Worm (Caenorhabditis elegans): ENCODE results near the gene F07G6.12.

F07G6.12 gene

ce11 chrX:1706538-1706937, 29.5 kb upstream of the F07G6.12 start, which contains the start of gene F07G6.5:
Gene F07G6.5 (minus strand): TSS chrX:1706638.
- no peak for TF ChIP-seq pag-3 (tag; optimal IDR thresholded peaks at IDR 0.05; ENCODE audit: borderline replicate concordance)
- TF ChIP-seq C08G9.2 (tag; optimal IDR thresholded peaks at IDR 0.05): no peak
- TF ChIP-seq pha-2 (tag; optimal IDR thresholded peaks at IDR 0.05): no peak
- TF ChIP-seq fkh-6 (tag; optimal IDR thresholded peaks at IDR 0.05): no peak
- TF ChIP-seq rnt-1 (tag; optimal IDR thresholded peaks at IDR 0.05): no peak
- TF ChIP-seq pha-4 (tag; optimal IDR thresholded peaks at IDR 0.05): no peak
- TF ChIP-seq elt-2 (tag; optimal IDR thresholded peaks at IDR 0.05): no peak
- no peak for TF ChIP-seq eyg-1 (tag; optimal IDR thresholded peaks at IDR 0.05)
- no peak for TF ChIP-seq tbx-7 (tag; optimal IDR thresholded peaks at IDR 0.05)
- no peak for TF ChIP-seq ceh-24 (tag; optimal IDR thresholded peaks at IDR 0.05)
- TF ChIP-seq hlh-30 (tag; optimal IDR thresholded peaks at IDR 0.05; ENCODE audit: insufficient read depth): no peak
- no peak for TF ChIP-seq nhr-232 (tag; optimal IDR thresholded peaks at IDR 0.05)
- no peak for TF ChIP-seq unc-86 (tag; optimal IDR thresholded peaks at IDR 0.05)
- no peak for TF ChIP-seq pros-1 (tag; optimal IDR thresholded peaks at IDR 0.05)
- no peak for TF ChIP-seq K09A11.1 (tag; optimal IDR thresholded peaks at IDR 0.05; ENCODE audit: insufficient read depth)
- no peak for TF ChIP-seq ceh-45 (GFP tag; IDR thresholded peaks at IDR 0.05)
- no peak for TF ChIP-seq hlh-6 (tag; optimal IDR thresholded peaks at IDR 0.05)
- no peak for TF ChIP-seq npax-4 (tag; optimal IDR thresholded peaks at IDR 0.05)
- no peak for TF ChIP-seq madf-2 (tag; optimal IDR thresholded peaks at IDR 0.05)

ce11 chrX:1712538-1712937, 23.5 kb upstream of the F07G6.12 start, which contains the start of gene fbxa-52:
Gene fbxa-52 (minus strand): TSS chrX:1712638.
- TF ChIP-seq pha-4 (tag; optimal IDR thresholded peaks at IDR 0.05) (no peak), pax-1 (tag; optimal IDR thresholded peaks at IDR 0.05) (no peak), pros-1 (tag; optimal IDR thresholded peaks at IDR 0.05) (no peak), lin-11 (tag; optimal IDR thresholded peaks at IDR 0.05) (no peak), ceh-14 (tag; optimal IDR thresholded peaks at IDR 0.05) (no peak), odd-2 (tag; optimal IDR thresholded peaks at IDR 0.05) (no peak), C08G9.2 (tag; optimal IDR thresholded peaks at IDR 0.05) (no peak), ceh-22 (tag; optimal IDR thresholded peaks at IDR 0.05) (no peak), unc-86 (tag; optimal IDR thresholded peaks at IDR 0.05) (no peak)

- TF ChIP-seq ama-1 (optimal IDR thresholded peaks at IDR 0.05) (no peak), ceh-31 (tag; optimal IDR thresholded peaks at IDR 0.05) (no peak), T23F11.4 (GFP tag; optimal IDR thresholded peaks at IDR 0.05) (no peak), F13H6.1 (tag; optimal IDR thresholded peaks at IDR 0.05) (no peak)
Measured at ce11 chrX:1718479-1718878, 17.6 kb upstream of the F07G6.12 start, which contains the start of gene fbxa-53. Gene fbxa-53 (minus strand): TSS chrX:1718579.

- TF ChIP-seq fax-1 (tag; optimal IDR thresholded peaks at IDR 0.05) (no peak), hlh-6 (tag; optimal IDR thresholded peaks at IDR 0.05) (no peak), nhr-11 (tag; optimal IDR thresholded peaks at IDR 0.05) (no peak), lim-6 (tag; optimal IDR thresholded peaks at IDR 0.05) (no peak), tbx-2 (tag; optimal IDR thresholded peaks at IDR 0.05) (no peak), ceh-34 (tag; optimal IDR thresholded peaks at IDR 0.05) (no peak), pha-4 (tag; optimal IDR thresholded peaks at IDR 0.05) (no peak), ceh-14 (tag; optimal IDR thresholded peaks at IDR 0.05) (no peak), tbx-7 (tag; optimal IDR thresholded peaks at IDR 0.05) (no peak), elt-4 (tag; optimal IDR thresholded peaks at IDR 0.05) (no peak), sox-2 (GFP tag; IDR thresholded peaks at IDR 0.05) (no peak), unc-86 (tag; optimal IDR thresholded peaks at IDR 0.05) (no peak)
Measured at ce11 chrX:1720359-1720758, 15.7 kb upstream of the F07G6.12 start, which contains the start of gene F07G6.8. Gene F07G6.8 (minus strand): TSS chrX:1720459.

ce11 chrX:1727056-1727455, 9.0 kb upstream of the F07G6.12 start, which contains the start of gene F07G6.2:
Gene F07G6.2 (plus strand): TSS chrX:1727356.
- TF ChIP-seq tbx-2 (tag; optimal IDR thresholded peaks at IDR 0.05) (no peak), dmd-4 (tag; optimal IDR thresholded peaks at IDR 0.05; ENCODE audit: borderline replicate concordance) (no peak), fkh-10 (GFP tag; optimal IDR thresholded peaks at IDR 0.05) (no peak), ceh-18 (tag; optimal IDR thresholded peaks at IDR 0.05) (no peak), hlh-13 (GFP tag; optimal IDR thresholded peaks at IDR 0.05) (no peak)
